Fruit fly (Drosophila melanogaster) whole organism, embryonic: ENCODE measurements around the gene CG6403.
A peak's percentile ranks its signal among the peaks of the same experiment; 100 is the strongest.

Experiments used
- Ada2b ChIP-seq: fragments of 200-800 bp; sonication (Bioruptor generic); IDR thresholded peaks from 2 replicates; pipeline ENCODE4 v1.3.6; 2022; ENCODE audit warnings: missing biosample characterization, missing genetic modification characterization
- Asciz ChIP-seq: fragments of 200-800 bp; sonication (Bioruptor generic); optimal IDR thresholded peaks from 2 replicates; lab custom pipeline; 2017; ENCODE audit warnings: missing biosample characterization, mild to moderate bottlenecking, missing genetic modification characterization, missing genetic modification reagents
- Bgb ChIP-seq: fragments of 200-800 bp; sonication (Bioruptor generic); IDR thresholded peaks from 2 replicates; pipeline ENCODE4 v1.3.6; 2022; ENCODE audit warnings: missing biosample characterization, missing genetic modification characterization; ENCODE audit not compliant: partially characterized antibody
- CG10267 ChIP-seq: fragments of 200-800 bp; sonication (Bioruptor generic); optimal IDR thresholded peaks from 2 replicates; lab custom pipeline; 2018; ENCODE audit warnings: missing biosample characterization, mild to moderate bottlenecking, missing genetic modification characterization, moderate library complexity
- CG10654 ChIP-seq: fragments of 200-800 bp; sonication (Bioruptor generic); optimal IDR thresholded peaks from 2 replicates; lab custom pipeline; 2016; ENCODE audit warnings: missing biosample characterization, missing genetic modification characterization
- CG11398 ChIP-seq: fragments of 200-800 bp; sonication (Bioruptor generic); optimal IDR thresholded peaks from 2 replicates; lab custom pipeline; 2016; ENCODE audit warnings: missing biosample characterization, missing genetic modification characterization
- CG11560 ChIP-seq: fragments of 200-800 bp; sonication (Bioruptor generic); IDR thresholded peaks from 3 replicates; pipeline ENCODE4 v1.3.6; 2022; ENCODE audit warnings: missing biosample characterization, missing genetic modification characterization
- CG12391 ChIP-seq: fragments of 200-800 bp; sonication (Bioruptor generic); optimal IDR thresholded peaks from 3 replicates; lab custom pipeline; 2018; ENCODE audit warnings: missing biosample characterization, mild to moderate bottlenecking, missing genetic modification characterization, moderate library complexity
- CG14014 ChIP-seq: fragments of 200-800 bp; sonication (Bioruptor generic); IDR thresholded peaks from 2 replicates; pipeline ENCODE4 v1.3.6; 2022; ENCODE audit warnings: missing biosample characterization, missing genetic modification characterization
- CG1529 ChIP-seq: fragments of 200-800 bp; sonication (Bioruptor generic); optimal IDR thresholded peaks from 3 replicates; lab custom pipeline; 2018; ENCODE audit warnings: missing biosample characterization, missing genetic modification characterization
- CG17328 ChIP-seq: fragments of 200-800 bp; sonication (Bioruptor generic); IDR thresholded peaks from 2 replicates; pipeline ENCODE4 v1.3.6; 2022; ENCODE audit warnings: missing biosample characterization, missing genetic modification characterization
- CG17612 ChIP-seq: fragments of 200-800 bp; sonication (Bioruptor generic); IDR thresholded peaks from 2 replicates; pipeline ENCODE4 v1.3.6; 2022; ENCODE audit warnings: missing biosample characterization, missing genetic modification characterization
- CG18262 ChIP-seq: fragments of 200-800 bp; optimal IDR thresholded peaks from 3 replicates; lab custom pipeline; 2019; ENCODE audit warnings: missing biosample characterization, mild to moderate bottlenecking, missing genetic modification characterization, moderate library complexity
- CG2875 ChIP-seq: fragments of 200-800 bp; sonication (Bioruptor generic); optimal IDR thresholded peaks from 2 replicates; lab custom pipeline; 2017; ENCODE audit warnings: missing biosample characterization, mild to moderate bottlenecking, missing genetic modification characterization, missing genetic modification reagents
- CG5953 ChIP-seq: fragments of 200-800 bp; sonication (Bioruptor generic); IDR thresholded peaks from 2 replicates; pipeline ENCODE4 v1.3.6; 2022; ENCODE audit warnings: missing biosample characterization, missing genetic modification characterization
- CG6272 ChIP-seq: fragments of 200-800 bp; sonication (Bioruptor generic); IDR thresholded peaks from 2 replicates; pipeline ENCODE4 v1.3.6; 2022; ENCODE audit warnings: missing biosample characterization, missing genetic modification characterization
- CG7556 ChIP-seq: fragments of 200-800 bp; sonication (Bioruptor generic); optimal IDR thresholded peaks from 2 replicates; lab custom pipeline; 2017; ENCODE audit warnings: missing biosample characterization, mild to moderate bottlenecking, missing genetic modification characterization
- CG8388 ChIP-seq: fragments of 200-800 bp; sonication (Bioruptor generic); optimal IDR thresholded peaks from 2 replicates; lab custom pipeline; 2019; ENCODE audit warnings: missing biosample characterization, mild to moderate bottlenecking, missing genetic modification characterization, moderate library complexity
- Dek ChIP-seq: fragments of 200-800 bp; sonication (Bioruptor generic); optimal IDR thresholded peaks from 3 replicates; lab custom pipeline; 2019; ENCODE audit warnings: missing biosample characterization, mild to moderate bottlenecking, missing genetic modification characterization, moderate library complexity
- Dp ChIP-seq: fragments of 200-800 bp; sonication (Bioruptor generic); optimal IDR thresholded peaks from 2 replicates; lab custom pipeline; 2018; ENCODE audit warnings: missing biosample characterization, mild to moderate bottlenecking, missing genetic modification characterization, moderate library complexity
- Eip74EF ChIP-seq, 2 experiments: fragments of 200-800 bp in 1 of 2; fragments of >200 bp in 1 of 2; sonication (Bioruptor generic) in 1 of 2; optimal IDR thresholded peaks; 2 replicates each; lab custom pipeline; 2017 to 2019; ENCODE audit warnings: missing biosample characterization in 2 of 2, missing genetic modification characterization in 2 of 2, mild to moderate bottlenecking in 1 of 2, moderate library complexity in 1 of 2
- Fer1 ChIP-seq: fragments of 200-800 bp; sonication (Bioruptor generic); optimal IDR thresholded peaks from 2 replicates; lab custom pipeline; 2017; ENCODE audit warnings: missing biosample characterization, mild to moderate bottlenecking, missing genetic modification characterization
- H15 ChIP-seq: fragments of 200-800 bp; sonication (Bioruptor generic); IDR thresholded peaks from 3 replicates; pipeline ENCODE4 v1.3.6; 2022; ENCODE audit warnings: missing biosample characterization, missing genetic modification characterization
- Lhr ChIP-seq: fragments of 200-800 bp; sonication (Bioruptor generic); optimal IDR thresholded peaks from 3 replicates; lab custom pipeline; 2017; ENCODE audit warnings: mild to moderate bottlenecking, missing biosample characterization, missing genetic modification reagents, missing genetic modification characterization
- MBD-R2 ChIP-seq: fragments of 200-800 bp; sonication (Bioruptor generic); IDR thresholded peaks from 2 replicates; pipeline ENCODE4 v1.3.6; 2022; ENCODE audit warnings: missing biosample characterization, missing genetic modification characterization
- Med ChIP-seq: fragments of 200-800 bp; sonication (Bioruptor generic); peaks from one replicate; lab custom pipeline; 2016; ENCODE audit warnings: missing biosample characterization, missing genetic modification characterization, mild to moderate bottlenecking, inconsistent platforms, moderate library complexity
- Mrtf ChIP-seq: fragments of 200-800 bp; sonication (Bioruptor generic); IDR thresholded peaks from 3 replicates; pipeline ENCODE4 v1.3.6; 2022; ENCODE audit warnings: missing biosample characterization, missing genetic modification characterization
- Poxn ChIP-seq: fragments of 200-800 bp; sonication (Bioruptor generic); IDR thresholded peaks from 2 replicates; pipeline ENCODE4 v1.3.6; 2022; ENCODE audit warnings: missing biosample characterization, missing genetic modification characterization
- Ptx1 ChIP-seq: fragments of 200-800 bp; sonication (Bioruptor generic); IDR thresholded peaks from 2 replicates; pipeline ENCODE4 v1.3.6; 2022; ENCODE audit warnings: missing biosample characterization, missing genetic modification characterization
- Taf1 ChIP-seq: fragments of 200-800 bp; sonication (Bioruptor generic); IDR thresholded peaks from 2 replicates; pipeline ENCODE4 v1.3.6; 2022; ENCODE audit warnings: missing biosample characterization, missing genetic modification characterization
- al ChIP-seq: fragments of 200-800 bp; sonication (Bioruptor generic); IDR thresholded peaks from 2 replicates; pipeline ENCODE4 v1.3.6; 2022; ENCODE audit warnings: missing biosample characterization, missing genetic modification characterization
- cad ChIP-seq: fragments of >200 bp; optimal IDR thresholded peaks from 2 replicates; lab custom pipeline; 2017; ENCODE audit warnings: missing biosample characterization, missing genetic modification characterization
- chm ChIP-seq: fragments of 200-800 bp; sonication (Bioruptor generic); IDR thresholded peaks from 2 replicates; pipeline ENCODE4 v1.3.6; 2022; ENCODE audit warnings: missing biosample characterization, missing genetic modification characterization
- cwo ChIP-seq: fragments of 200-800 bp; sonication (Bioruptor generic); optimal IDR thresholded peaks from 3 replicates; lab custom pipeline; 2017; ENCODE audit warnings: missing biosample characterization, missing genetic modification characterization, mild to moderate bottlenecking, moderate library complexity, missing genetic modification reagents
- dmrt11E ChIP-seq: fragments of 200-800 bp; sonication (Bioruptor generic); optimal IDR thresholded peaks from 3 replicates; lab custom pipeline; 2018; ENCODE audit warnings: missing biosample characterization, mild to moderate bottlenecking, missing genetic modification characterization, moderate library complexity
- esg ChIP-seq: fragments of 200-800 bp; sonication (Bioruptor generic); conservative IDR thresholded peaks from 2 replicates; pipeline ENCODE4 v1.3.6; 2022; ENCODE audit warnings: missing biosample characterization, missing genetic modification characterization
- her ChIP-seq: fragments of 200-800 bp; sonication (Bioruptor generic); optimal IDR thresholded peaks from 2 replicates; lab custom pipeline; 2016; ENCODE audit warnings: missing biosample characterization, missing genetic modification characterization
- knrl ChIP-seq: fragments of 200-800 bp; sonication (Bioruptor generic); IDR thresholded peaks from 3 replicates; pipeline ENCODE4 v1.3.6; 2022; ENCODE audit warnings: missing biosample characterization, missing genetic modification characterization; ENCODE audit not compliant: partially characterized antibody
- lab ChIP-seq: fragments of 200-800 bp; sonication (Bioruptor generic); optimal IDR thresholded peaks from 3 replicates; lab custom pipeline; 2017; ENCODE audit warnings: missing biosample characterization, missing genetic modification characterization, mild to moderate bottlenecking, moderate library complexity, missing genetic modification reagents
- nau ChIP-seq: fragments of 200-800 bp; sonication (Bioruptor generic); optimal IDR thresholded peaks from 3 replicates; lab custom pipeline; 2017; ENCODE audit warnings: missing biosample characterization, mild to moderate bottlenecking, missing genetic modification characterization, missing genetic modification reagents
- nom ChIP-seq: fragments of 200-800 bp; sonication (Bioruptor generic); optimal IDR thresholded peaks from 2 replicates; lab custom pipeline; 2017; ENCODE audit warnings: missing biosample characterization, missing genetic modification characterization, mild to moderate bottlenecking, moderate library complexity, missing genetic modification reagents
- org-1 ChIP-seq: fragments of 200-800 bp; sonication (Bioruptor generic); optimal IDR thresholded peaks from 2 replicates; lab custom pipeline; 2017; ENCODE audit warnings: missing biosample characterization, missing genetic modification characterization
- otp ChIP-seq: fragments of 200-800 bp; sonication (Bioruptor generic); IDR thresholded peaks from 3 replicates; pipeline ENCODE4, ENCODE4 v1.3.6; 2022; ENCODE audit warnings: missing biosample characterization, missing genetic modification characterization
- repo ChIP-seq: fragments of 200-800 bp; sonication (Bioruptor generic); optimal IDR thresholded peaks from 2 replicates; lab custom pipeline; 2016; ENCODE audit warnings: missing biosample characterization, missing genetic modification characterization
- scrt ChIP-seq: fragments of 200-800 bp; sonication (Bioruptor generic); optimal IDR thresholded peaks from 2 replicates; lab custom pipeline; 2018; ENCODE audit warnings: missing biosample characterization, mild to moderate bottlenecking, missing genetic modification characterization, moderate library complexity
- so ChIP-seq: fragments of 200-800 bp; sonication (Bioruptor generic); IDR thresholded peaks from 3 replicates; pipeline ENCODE4 v1.3.6; 2022; ENCODE audit warnings: missing biosample characterization, missing genetic modification characterization
- ssp ChIP-seq: fragments of 200-800 bp; sonication (Bioruptor generic); IDR thresholded peaks from 2 replicates; pipeline ENCODE4 v1.3.6; 2022; ENCODE audit warnings: missing biosample characterization, missing genetic modification characterization
- trem ChIP-seq: fragments of 200-800 bp; optimal IDR thresholded peaks from 3 replicates; lab custom pipeline; 2019; ENCODE audit warnings: missing biosample characterization, mild to moderate bottlenecking, missing genetic modification characterization, moderate library complexity
- usp ChIP-seq: fragments of >200 bp; optimal IDR thresholded peaks from 2 replicates; lab custom pipeline; 2017; ENCODE audit warnings: missing biosample characterization, missing genetic modification characterization
- vnd ChIP-seq: fragments of 200-800 bp; sonication (Bioruptor generic); IDR thresholded peaks from 3 replicates; pipeline ENCODE4 v1.3.6; 2022; ENCODE audit warnings: missing biosample characterization, missing genetic modification characterization; ENCODE audit not compliant: partially characterized antibody
- zf30C ChIP-seq: fragments of 200-800 bp; sonication (Bioruptor generic); optimal IDR thresholded peaks from 3 replicates; lab custom pipeline; 2018; ENCODE audit warnings: missing biosample characterization, mild to moderate bottlenecking, missing genetic modification characterization

CG6403 gene

dm6 chr3R:26717295-26717694 lies 18.8 kb downstream of the CG6403 start, which contains the start of gene CG6425 (continued):
- no peak for TF ChIP-seq CG17328
- TF ChIP-seq zf30C (GFP tag; lab: Kevin White, UChicago): peak; percentile 25
- peak; percentile 38; the same call in 1 of the 2 replicates for TF ChIP-seq CG5953 (GFP tag; lab: Robert Waterston, UW)
- TF ChIP-seq her (GFP tag; lab: Kevin White, UChicago): no peak
- peak; percentile 16 for TF ChIP-seq CG10267
- no peak; the same call in 1 of the 2 replicates for TF ChIP-seq Poxn (GFP tag; lab: Robert Waterston, UW)
- TF ChIP-seq CG11560 (tag; lab: Robert Waterston, UW): no peak
- TF ChIP-seq CG14014 (GFP tag; lab: Robert Waterston, UW): 0 out of 2 replicates have a peak, but pooled peaks have one; percentile 36
- TF ChIP-seq CG12391: peak; percentile 35
- TF ChIP-seq nom (GFP tag; lab: Kevin White, UChicago): no peak
- TF ChIP-seq CG17612 (GFP tag; lab: Robert Waterston, UW): no peak
- no peak for TF ChIP-seq otp (GFP tag; lab: Robert Waterston, UW)
- no peak for TF ChIP-seq repo (GFP tag; lab: Kevin White, UChicago)
- TF ChIP-seq CG8388: no peak
- peak; percentile 37 for TF ChIP-seq Lhr (GFP tag; lab: Kevin White, UChicago)
- TF ChIP-seq org-1 (GFP tag; lab: Kevin White, UChicago): no peak
- no peak for TF ChIP-seq usp
- TF ChIP-seq MBD-R2 (GFP tag; lab: Robert Waterston, UW): peak; percentile 64
- no peak for TF ChIP-seq chm (GFP tag; lab: Robert Waterston, UW)
- TF ChIP-seq Ptx1 (GFP tag; lab: Robert Waterston, UW): peak; percentile 27; the same call in 1 of the 2 replicates
- TF ChIP-seq esg (GFP tag; lab: Robert Waterston, UW): peak; percentile 30; the same call in 1 of the 2 replicates
- peak; percentile 78 for TF ChIP-seq Dp (GFP tag; lab: Kevin White, UChicago)
- peak; percentile 8 for TF ChIP-seq Dek (tag; lab: Kevin White, UChicago)
- no peak for TF ChIP-seq Eip74EF (GFP tag; optimal IDR thresholded peaks at IDR 0.05; lab: Kevin White, UChicago)
- TF ChIP-seq knrl (GFP tag; lab: Robert Waterston, UW): 0 out of 3 replicates have a peak, but pooled peaks have one; percentile 30
- no peak for TF ChIP-seq vnd
- no peak for TF ChIP-seq cad (GFP tag; lab: Kevin White, UChicago)
- TF ChIP-seq CG10654 (GFP tag; lab: Kevin White, UChicago): no peak
- no peak for TF ChIP-seq nau (GFP tag; lab: Kevin White, UChicago)
- TF ChIP-seq Fer1: no peak
- TF ChIP-seq scrt (GFP tag; lab: Kevin White, UChicago): no peak
- TF ChIP-seq CG18262 (tag; lab: Kevin White, UChicago): peak; percentile 20
- TF ChIP-seq ssp (GFP tag; lab: Robert Waterston, UW): peak; percentile 97
- TF ChIP-seq trem (tag; lab: Kevin White, UChicago): peak; percentile 8
- peak; percentile 31 for TF ChIP-seq dmrt11E (tag; lab: Kevin White, UChicago)
- peak; percentile 30; the same call in 1 of the 2 replicates for TF ChIP-seq Ada2b (GFP tag; lab: Robert Waterston, UW)
- no peak for TF ChIP-seq Bgb (GFP tag; lab: Robert Waterston, UW)
- TF ChIP-seq Med: peak; percentile 72
- TF ChIP-seq lab: no peak
- no peak for TF ChIP-seq CG2875 (GFP tag; lab: Kevin White, UChicago)
- TF ChIP-seq H15 (GFP tag; lab: Robert Waterston, UW): no peak
- no peak for TF ChIP-seq CG1529 (GFP tag; lab: Kevin White, UChicago)
- TF ChIP-seq CG11398 (GFP tag; lab: Kevin White, UChicago): no peak
- TF ChIP-seq al (GFP tag; lab: Robert Waterston, UW): no peak
- no peak for TF ChIP-seq Taf1 (GFP tag; lab: Robert Waterston, UW)
- TF ChIP-seq cwo (GFP tag; lab: Kevin White, UChicago): no peak
- TF ChIP-seq Mrtf (GFP tag; lab: Robert Waterston, UW): no peak
- no peak for TF ChIP-seq so
- no peak for TF ChIP-seq CG7556 (GFP tag; lab: Kevin White, UChicago)
- TF ChIP-seq Asciz (GFP tag; lab: Kevin White, UChicago): no peak
- no peak for TF ChIP-seq CG6272
